Worm (Caenorhabditis elegans): ENCODE measurements around the gene ccnk-1.

ccnk-1 gene

ce11 chrV:14633319-14633718, 21.0 kb downstream of the ccnk-1 start (continued):
- TF ChIP-seq ceh-63 (GFP tag; optimal IDR thresholded peaks at IDR 0.05) (no peak), snpc-4 (tag; optimal IDR thresholded peaks at IDR 0.05) (no peak), sptf-1 (tag; optimal IDR thresholded peaks at IDR 0.05) (no peak), ceh-90 (tag; optimal IDR thresholded peaks at IDR 0.05) (no peak), mep-1 (tag; optimal IDR thresholded peaks at IDR 0.05) (no peak), nhr-77 (tag; optimal IDR thresholded peaks at IDR 0.05) (no peak), F16B12.6 (tag; optimal IDR thresholded peaks at IDR 0.05) (no peak), tbx-2 (tag; optimal IDR thresholded peaks at IDR 0.05) (no peak), efl-3 (GFP tag; optimal IDR thresholded peaks at IDR 0.05) (no peak), nhr-71 (tag; optimal IDR thresholded peaks at IDR 0.05) (no peak), lin-14 (GFP tag; optimal IDR thresholded peaks at IDR 0.05) (peak; percentile 49), snu-23 (GFP tag; optimal IDR thresholded peaks at IDR 0.05) (no peak), dsc-1 (tag; optimal IDR thresholded peaks at IDR 0.05) (no peak), tlp-1 (tag; optimal IDR thresholded peaks at IDR 0.05) (no peak), vab-15 (tag; optimal IDR thresholded peaks at IDR 0.05) (no peak), zag-1 (tag; optimal IDR thresholded peaks at IDR 0.05) (no peak), mab-9 (GFP tag; IDR thresholded peaks at IDR 0.05) (0 out of 2 replicates have a peak, but pooled peaks have one; percentile 24), efl-1 (optimal IDR thresholded peaks at IDR 0.05) (no peak), efl-1 (GFP tag; optimal IDR thresholded peaks at IDR 0.05 in 1 of 2) (peak in 1 of 2 experiments; percentile 64)

ce11 chrV:14635119-14635518, 22.8 kb downstream of the ccnk-1 start, which contains the start of gene F43D2.6:
Gene F43D2.6 (minus strand): TSS chrV:14635180.
- TF ChIP-seq efl-1 (optimal IDR thresholded peaks at IDR 0.05): no peak
- peak in 1 of 2 experiments; percentile 65 for TF ChIP-seq efl-1 (GFP tag; optimal IDR thresholded peaks at IDR 0.05 in 1 of 2)
- TF ChIP-seq ceh-8 (GFP tag; optimal IDR thresholded peaks at IDR 0.05): no peak

ce11 chrV:14638075-14638474, 25.7 kb downstream of the ccnk-1 start:
- TF ChIP-seq pqm-1 (tag; optimal IDR thresholded peaks at IDR 0.05) (no peak), hlh-17 (GFP tag; optimal IDR thresholded peaks at IDR 0.05; ENCODE audit: borderline replicate concordance) (no peak), fkh-10 (GFP tag; optimal IDR thresholded peaks at IDR 0.05) (no peak), lin-13 (GFP tag; optimal IDR thresholded peaks at IDR 0.05) (no peak), egl-27 (tag; optimal IDR thresholded peaks at IDR 0.05) (no peak), ceh-90 (tag; optimal IDR thresholded peaks at IDR 0.05) (no peak), efl-1 (optimal IDR thresholded peaks at IDR 0.05) (no peak), efl-1 (GFP tag; optimal IDR thresholded peaks at IDR 0.05 in 1 of 2) (no peak), nhr-77 (tag; optimal IDR thresholded peaks at IDR 0.05) (no peak), nhr-237 (tag; optimal IDR thresholded peaks at IDR 0.05) (no peak)

- no peak for TF ChIP-seq pag-3 (tag; optimal IDR thresholded peaks at IDR 0.05; ENCODE audit: borderline replicate concordance, insufficient read depth)
Measured at ce11 chrV:14640071-14640470, 27.7 kb downstream of the ccnk-1 start, which contains the start of gene F43D2.7. Gene F43D2.7 (minus strand): TSS chrV:14640171.

ce11 chrV:14640769-14641168, 28.4 kb downstream of the ccnk-1 start, which contains the start of gene C54G10.1:
Gene C54G10.1 (plus strand): TSS chrV:14641101.
- no peak for TF ChIP-seq sptf-1 (tag; optimal IDR thresholded peaks at IDR 0.05)
- peak in 1 of 2 experiments; percentile 18 for TF ChIP-seq lin-35 (GFP tag; optimal IDR thresholded peaks at IDR 0.05)
- peak; percentile 70 for TF ChIP-seq elt-2 (tag; optimal IDR thresholded peaks at IDR 0.05)

ce11 chrV:14642016-14642415, 29.7 kb downstream of the ccnk-1 start:
- TF ChIP-seq nhr-28 (tag; optimal IDR thresholded peaks at IDR 0.05) (no peak), egl-13 (tag; optimal IDR thresholded peaks at IDR 0.05) (no peak), nhr-84 (tag; optimal IDR thresholded peaks at IDR 0.05) (no peak), zag-1 (tag; optimal IDR thresholded peaks at IDR 0.05) (no peak), unc-86 (tag; optimal IDR thresholded peaks at IDR 0.05) (no peak), ceh-63 (GFP tag; optimal IDR thresholded peaks at IDR 0.05) (no peak), elt-2 (tag; optimal IDR thresholded peaks at IDR 0.05) (no peak), nhr-76 (tag; optimal IDR thresholded peaks at IDR 0.05) (no peak), efl-1 (optimal IDR thresholded peaks at IDR 0.05) (no peak), efl-1 (GFP tag; optimal IDR thresholded peaks at IDR 0.05 in 1 of 2) (no peak), swsn-7 (tag; optimal IDR thresholded peaks at IDR 0.05) (no peak), skn-1 (tag; optimal IDR thresholded peaks at IDR 0.05) (no peak), C04F5.9 (tag; optimal IDR thresholded peaks at IDR 0.05) (no peak), C16A3.4 (tag; optimal IDR thresholded peaks at IDR 0.05) (no peak), nhr-90 (tag; optimal IDR thresholded peaks at IDR 0.05; ENCODE audit: poor library complexity) (no peak), lin-14 (GFP tag; optimal IDR thresholded peaks at IDR 0.05) (no peak), efl-3 (GFP tag; optimal IDR thresholded peaks at IDR 0.05) (no peak), fkh-4 (tag; optimal IDR thresholded peaks at IDR 0.05; ENCODE audit: borderline replicate concordance) (no peak), ztf-4 (tag; optimal IDR thresholded peaks at IDR 0.05) (no peak)

All from whole organism, L1 larva.